Worm (Caenorhabditis elegans) whole organism, young adult: ENCODE results near the gene F53F4.4.

Experiments
- B0035.1 ChIP-seq: sonication (generic microtip); optimal IDR thresholded peaks from 2 replicates; lab custom pipeline; 2016; ENCODE audit warnings: missing genetic modification characterization, mild to moderate bottlenecking, missing compliant biosample characterization, missing genotype, missing genetic modification reagents
- F22D6.2 ChIP-seq: sonication (generic microtip); optimal IDR thresholded peaks from 2 replicates; lab custom pipeline; 2016; ENCODE audit warnings: mild to moderate bottlenecking, missing genetic modification characterization, missing compliant biosample characterization
- F39B2.1 ChIP-seq: fragments of 200-800 bp; sonication (Bioruptor generic); IDR thresholded peaks from 2 replicates; pipeline ENCODE4 v1.3.6; 2022; ENCODE audit warnings: missing genetic modification reagents, missing genetic modification characterization, missing compliant biosample characterization
- F57A8.1 ChIP-seq: fragments of 200-800 bp; sonication (Bioruptor generic); optimal IDR thresholded peaks from 2 replicates; lab custom pipeline; 2018; ENCODE audit warnings: mild to moderate bottlenecking, missing genetic modification characterization, moderate library complexity, missing compliant biosample characterization
- Y53G8AR.9 ChIP-seq: fragments of 200-800 bp; sonication (Bioruptor generic); conservative IDR thresholded peaks from 2 replicates; pipeline ENCODE4 v1.3.6; 2022; ENCODE audit warnings: missing genetic modification reagents, missing genetic modification characterization, missing compliant biosample characterization
- ZK185.1 ChIP-seq: sonication (generic microtip); optimal IDR thresholded peaks from 2 replicates; lab custom pipeline; 2016; ENCODE audit warnings: mild to moderate bottlenecking, missing genetic modification characterization, missing compliant biosample characterization; ENCODE audit not compliant: poor library complexity, severe bottlenecking
- bed-2 ChIP-seq: fragments of 200-800 bp; sonication (Bioruptor generic); IDR thresholded peaks from 2 replicates; pipeline ENCODE4 v1.3.6; 2022; ENCODE audit warnings: missing genetic modification reagents, missing genetic modification characterization, missing compliant biosample characterization
- dox-1 ChIP-seq: fragments of 200-800 bp; sonication (Bioruptor generic); IDR thresholded peaks from 2 replicates; pipeline ENCODE4 v1.3.6; 2022; ENCODE audit warnings: missing genetic modification reagents, missing genetic modification characterization, missing compliant biosample characterization
- ekl-4 ChIP-seq: fragments of 200-800 bp; sonication (Bioruptor generic); IDR thresholded peaks from 2 replicates; pipeline ENCODE4 v1.3.6; 2022; ENCODE audit warnings: missing genetic modification reagents, missing genetic modification characterization, missing compliant biosample characterization
- ets-4 ChIP-seq: fragments of 200-800 bp; sonication (Bioruptor generic); optimal IDR thresholded peaks from 2 replicates; lab custom pipeline; 2018; ENCODE audit warnings: mild to moderate bottlenecking, missing genetic modification characterization, missing compliant biosample characterization
- gei-17 ChIP-seq: fragments of 200-800 bp; sonication (Bioruptor generic); optimal IDR thresholded peaks from 2 replicates; lab custom pipeline; 2018; ENCODE audit warnings: mild to moderate bottlenecking, missing genetic modification characterization, missing compliant biosample characterization
- hmg-1.2 ChIP-seq: fragments of 200-800 bp; sonication (Bioruptor generic); IDR thresholded peaks from 2 replicates; pipeline ENCODE4 v1.3.6; 2022; ENCODE audit warnings: missing genetic modification reagents, missing genetic modification characterization, missing compliant biosample characterization
- hmg-20 ChIP-seq: fragments of 200-800 bp; sonication (Bioruptor generic); IDR thresholded peaks from 2 replicates; pipeline ENCODE4 v1.3.6; 2022; ENCODE audit warnings: missing genetic modification reagents, missing genetic modification characterization, missing compliant biosample characterization
- hrde-1 ChIP-seq: sonication (generic microtip); optimal IDR thresholded peaks from 2 replicates; lab custom pipeline; 2016; ENCODE audit warnings: missing genetic modification characterization, mild to moderate bottlenecking, missing compliant biosample characterization, moderate library complexity, missing genotype, missing genetic modification reagents, borderline replicate concordance
- let-607 ChIP-seq, 2 experiments: fragments of 200-800 bp in 1 of 2; sonication (Bioruptor generic) in 1 of 2; sonication (generic microtip) in 1 of 2; optimal IDR thresholded peaks; 2 replicates each; lab custom pipeline; 2016 to 2018; ENCODE audit warnings: mild to moderate bottlenecking in 2 of 2, missing compliant biosample characterization in 2 of 2, missing genetic modification characterization in 2 of 2, moderate library complexity in 2 of 2, missing genotype in 1 of 2
- lin-54 ChIP-seq: fragments of 200-800 bp; sonication (Bioruptor generic); optimal IDR thresholded peaks from 2 replicates; lab custom pipeline; 2018; ENCODE audit warnings: mild to moderate bottlenecking, missing genetic modification characterization, missing compliant biosample characterization
- lsl-1 ChIP-seq: fragments of 200-800 bp; sonication (Bioruptor generic); optimal IDR thresholded peaks from 2 replicates; lab custom pipeline; 2018; ENCODE audit warnings: mild to moderate bottlenecking, missing genetic modification characterization, moderate library complexity, missing compliant biosample characterization
- madf-10 ChIP-seq: sonication (generic microtip); optimal IDR thresholded peaks from 2 replicates; lab custom pipeline; 2016; ENCODE audit warnings: mild to moderate bottlenecking, missing genetic modification characterization, missing compliant biosample characterization
- mes-4 ChIP-seq: sonication (generic microtip); optimal IDR thresholded peaks from 2 replicates; lab custom pipeline; 2016; ENCODE audit warnings: missing genotype, missing genetic modification characterization, missing compliant biosample characterization
- nfya-1 ChIP-seq: sonication (generic microtip); optimal IDR thresholded peaks from 2 replicates; lab custom pipeline; 2017; ENCODE audit warnings: antibody characterized with exemption, missing compliant biosample characterization, missing genetic modification characterization, borderline replicate concordance; ENCODE audit not compliant: insufficient read depth
- nfya-2 ChIP-seq: fragments of 200-800 bp; sonication (Bioruptor generic); IDR thresholded peaks from 2 replicates; pipeline ENCODE4 v1.3.6; 2022; ENCODE audit warnings: missing genetic modification reagents, missing genetic modification characterization, missing compliant biosample characterization
- nfyb-1 ChIP-seq: fragments of 200-800 bp; sonication (Bioruptor generic); IDR thresholded peaks from 2 replicates; pipeline ENCODE4 v1.3.6; 2022; ENCODE audit warnings: missing genetic modification reagents, missing genetic modification characterization, missing compliant biosample characterization
- nhr-27 ChIP-seq: fragments of 200-800 bp; sonication (Bioruptor generic); optimal IDR thresholded peaks from 2 replicates; lab custom pipeline; 2018; ENCODE audit warnings: mild to moderate bottlenecking, missing genetic modification characterization, moderate library complexity, missing compliant biosample characterization
- nhr-80 ChIP-seq: sonication (generic microtip); optimal IDR thresholded peaks from 2 replicates; lab custom pipeline; 2016; ENCODE audit warnings: missing genetic modification characterization, missing compliant biosample characterization
- pbrm-1 ChIP-seq: fragments of 200-800 bp; sonication (Bioruptor generic); IDR thresholded peaks from 2 replicates; pipeline ENCODE4 v1.3.6; 2022; ENCODE audit warnings: missing genetic modification reagents, missing genetic modification characterization, missing compliant biosample characterization
- sea-2 ChIP-seq: fragments of 200-800 bp; sonication (Bioruptor generic); IDR thresholded peaks from 2 replicates; pipeline ENCODE4 v1.3.6; 2022; ENCODE audit warnings: missing genetic modification characterization, missing compliant biosample characterization
- snpc-1.1 ChIP-seq: sonication (generic microtip); optimal IDR thresholded peaks from 2 replicates; lab custom pipeline; 2017; ENCODE audit warnings: missing genetic modification characterization, mild to moderate bottlenecking, missing compliant biosample characterization, antibody characterized with exemption, moderate library complexity, missing genotype, missing genetic modification reagents; ENCODE audit not compliant: insufficient read depth
- snpc-3.4 ChIP-seq: sonication (generic microtip); optimal IDR thresholded peaks from 2 replicates; lab custom pipeline; 2017; ENCODE audit warnings: missing genetic modification characterization, mild to moderate bottlenecking, missing compliant biosample characterization, antibody characterized with exemption, moderate library complexity, missing genotype, missing genetic modification reagents
- tbx-9 ChIP-seq: sonication (generic microtip); optimal IDR thresholded peaks from 2 replicates; lab custom pipeline; 2016; ENCODE audit warnings: borderline replicate concordance, missing genetic modification characterization, inconsistent platforms, missing compliant biosample characterization
- ztf-18 ChIP-seq: sonication (generic microtip); optimal IDR thresholded peaks from 2 replicates; lab custom pipeline; 2016; ENCODE audit warnings: missing genotype, mild to moderate bottlenecking, missing genetic modification characterization, missing compliant biosample characterization
- ztf-25 ChIP-seq: fragments of 200-800 bp; sonication (Bioruptor generic); IDR thresholded peaks from 2 replicates; pipeline ENCODE4 v1.3.6; 2022; ENCODE audit warnings: missing genetic modification reagents, missing genetic modification characterization, missing compliant biosample characterization
- ztf-28 ChIP-seq: fragments of 200-800 bp; sonication (Bioruptor generic); IDR thresholded peaks from 2 replicates; pipeline ENCODE4 v1.3.6; 2022; ENCODE audit warnings: missing genetic modification reagents, missing genetic modification characterization, missing compliant biosample characterization
- ztf-3 ChIP-seq: fragments of 200-800 bp; sonication (Bioruptor generic); optimal IDR thresholded peaks from 2 replicates; lab custom pipeline; 2018; ENCODE audit warnings: mild to moderate bottlenecking, missing genetic modification characterization, missing compliant biosample characterization
- ztf-6 ChIP-seq: fragments of 200-800 bp; sonication (Bioruptor generic); IDR thresholded peaks from 2 replicates; pipeline ENCODE4 v1.3.6; 2022; ENCODE audit warnings: missing genetic modification reagents, missing genetic modification characterization, missing compliant biosample characterization

F53F4.4 gene

DNA sequence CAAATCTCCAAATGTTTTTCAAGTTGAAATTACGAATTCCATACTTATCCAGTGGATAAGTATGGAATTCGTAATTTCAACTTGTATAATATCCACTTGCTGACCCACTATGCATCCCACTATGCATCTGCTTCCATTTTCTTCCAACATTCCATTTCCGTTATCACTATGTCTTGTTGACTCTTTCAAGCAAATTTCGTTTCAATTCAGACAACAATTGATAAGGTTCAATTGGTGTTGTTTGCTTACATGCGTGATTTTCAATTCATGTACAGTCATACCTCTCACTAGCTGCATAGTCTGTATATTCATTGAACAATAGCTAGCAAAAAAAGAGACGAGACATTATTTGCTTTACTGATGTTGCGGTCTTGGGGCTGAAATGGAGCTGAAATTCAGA lies 16.4 kb upstream of the F53F4.4 start:
- no peak for TF ChIP-seq F22D6.2
- TF ChIP-seq hmg-20, result no peak
- no peak for TF ChIP-seq Y53G8AR.9 (GFP tag; lab: Robert Waterston, UW)
- peak; percentile 17 for TF ChIP-seq nhr-80 (tag; lab: Kevin White, UChicago)

DNA sequence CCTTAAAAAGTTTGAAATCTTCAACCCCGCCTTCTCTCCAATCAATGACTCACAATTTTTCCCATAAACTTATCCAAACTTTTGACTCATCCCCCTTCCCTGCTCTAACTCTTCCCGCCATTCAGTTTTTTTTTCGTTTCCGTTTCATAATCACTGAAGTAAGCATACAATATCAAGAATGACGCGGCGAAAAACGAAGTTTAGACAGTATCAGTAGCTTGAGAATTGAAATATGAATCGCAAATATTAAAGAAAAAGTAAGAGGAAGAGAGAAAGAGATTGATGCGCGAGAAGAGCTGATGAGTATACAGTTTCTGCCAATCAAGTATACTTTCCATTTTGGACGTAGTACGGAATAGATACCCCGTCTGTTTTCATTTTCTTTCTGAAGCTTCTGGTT lies 15.7 kb upstream of the F53F4.4 start:
- TF ChIP-seq nhr-80 (tag; lab: Kevin White, UChicago) (peak; percentile 75), ekl-4 (GFP tag; lab: Robert Waterston, UW) (no peak)

DNA sequence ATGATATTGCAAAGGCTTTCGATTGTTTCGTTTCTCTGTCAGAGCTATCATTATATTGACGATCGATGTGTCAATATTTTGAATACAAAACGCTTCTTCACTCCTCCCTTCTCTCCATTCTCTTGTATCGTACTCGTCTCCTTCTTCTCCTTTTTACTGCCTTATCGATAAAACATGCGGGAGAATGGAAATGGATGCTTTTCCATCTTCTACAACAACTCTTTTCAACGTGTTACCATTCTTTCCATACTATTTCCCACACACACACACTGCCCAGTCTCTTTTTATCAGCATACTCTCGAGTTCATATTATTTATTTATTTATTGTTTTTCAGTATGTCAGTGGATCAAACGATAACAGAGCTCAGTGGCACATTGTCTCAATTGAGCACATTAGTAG lies 14.5 kb upstream of the F53F4.4 start, which contains the start of gene C50B8.6:
TSS of gene C50B8.6 (plus strand) at position 336 of the 400 bp plus-strand sequence.
- TF ChIP-seq nfyb-1 (GFP tag; lab: Robert Waterston, UW), result no peak
- no peak for TF ChIP-seq ztf-18 (tag; lab: Kevin White, UChicago)
- TF ChIP-seq nhr-80 (tag; lab: Kevin White, UChicago), result peak; percentile 82
- TF ChIP-seq, all 124 proteins: peak for 1

DNA sequence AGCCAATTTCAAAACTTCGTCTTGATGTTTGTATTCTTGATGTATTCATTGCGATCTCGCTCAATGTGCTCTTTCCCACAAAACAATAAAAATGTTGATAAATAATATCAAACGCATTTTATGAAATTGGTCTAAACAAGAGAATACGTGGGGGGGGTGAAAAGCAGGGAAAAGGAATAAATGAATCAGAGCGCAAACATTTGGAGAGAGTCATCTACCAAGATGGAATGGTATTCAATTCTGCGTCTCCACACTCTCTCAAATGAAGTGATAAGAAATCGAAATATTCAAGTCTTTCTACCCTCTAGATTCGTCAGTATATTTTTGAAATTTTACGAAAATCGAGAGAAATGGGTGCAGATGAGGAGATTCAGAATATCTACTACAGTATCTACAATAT lies 12.5 kb upstream of the F53F4.4 start, which contains the start of gene C50B8.5:
TSS of gene C50B8.5 (plus strand) at position 273 of the 400 bp plus-strand sequence.
- TF ChIP-seq sea-2 (GFP tag; lab: Robert Waterston, UW), result no peak
- TF ChIP-seq mes-4, result no peak
- no peak for TF ChIP-seq lin-54 (GFP tag; lab: Kevin White, UChicago)
- peak; percentile 46 for TF ChIP-seq nhr-80 (tag; lab: Kevin White, UChicago)
- TF ChIP-seq nfya-2 (GFP tag; lab: Robert Waterston, UW), result no peak
- no peak for TF ChIP-seq ztf-3 (GFP tag; lab: Kevin White, UChicago)
- TF ChIP-seq hmg-20, result no peak
- no peak for TF ChIP-seq ets-4 (GFP tag; lab: Kevin White, UChicago)
- TF ChIP-seq, all 124 proteins: peak for 1

DNA sequence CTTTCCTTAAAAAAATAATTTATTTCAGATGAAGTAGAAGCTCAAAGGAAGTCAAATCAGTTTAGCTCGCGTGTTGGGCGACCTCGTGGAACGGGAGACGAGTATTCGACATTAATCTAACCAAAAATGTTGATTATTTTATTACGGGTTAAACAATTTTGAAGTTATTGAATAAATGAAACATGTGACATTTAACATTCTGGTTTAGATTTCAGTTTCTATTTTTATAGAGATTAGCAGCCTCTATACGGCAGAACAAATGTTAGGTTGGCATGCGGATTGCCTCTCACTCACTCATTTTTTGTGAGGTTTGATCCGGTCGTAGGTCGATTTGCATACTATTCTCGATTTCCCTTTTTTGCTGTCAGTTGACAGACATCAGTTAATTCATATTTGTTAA lies 8.7 kb upstream of the F53F4.4 start, which contains the start of gene F53F4.1:
TSS of gene F53F4.1 (plus strand) at position 301 of the 400 bp plus-strand sequence.
- no peak for TF ChIP-seq gei-17 (GFP tag; lab: Kevin White, UChicago)
- no peak for TF ChIP-seq F57A8.1 (GFP tag; lab: Kevin White, UChicago)
- no peak for TF ChIP-seq snpc-1.1

DNA sequence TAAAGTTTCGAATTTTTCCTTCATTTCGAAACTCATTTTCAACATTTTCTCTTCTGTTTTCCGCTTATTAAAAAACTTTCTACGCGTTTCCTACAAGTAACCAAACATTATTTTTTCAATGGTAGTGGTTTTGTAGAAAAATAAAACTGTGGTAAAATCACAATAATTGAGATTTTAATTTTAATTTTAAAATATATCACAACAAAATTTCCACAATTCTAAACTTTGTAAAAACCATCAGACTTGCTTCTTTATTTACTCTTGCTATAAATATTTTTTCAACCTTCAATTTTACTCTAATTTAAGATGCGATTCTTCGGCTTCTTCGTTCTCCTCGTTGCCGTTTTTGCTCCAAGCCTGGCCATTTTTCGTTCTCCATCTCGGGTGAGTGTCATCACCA lies 5.3 kb upstream of the F53F4.4 start, which contains the start of gene F53F4.17:
TSS of gene F53F4.17 (plus strand) at position 301 of the 400 bp plus-strand sequence.
- TF ChIP-seq F39B2.1, result no peak
- no peak for TF ChIP-seq hrde-1 (tag; lab: Kevin White, UChicago)
- TF ChIP-seq pbrm-1, result no peak
- TF ChIP-seq lsl-1 (GFP tag; lab: Kevin White, UChicago), result no peak
- TF ChIP-seq hmg-1.2 (GFP tag; lab: Robert Waterston, UW), result no peak
- no peak for TF ChIP-seq ztf-6
- TF ChIP-seq nfya-1 (tag; lab: Kevin White, UChicago), result no peak
- no peak for TF ChIP-seq bed-2 (GFP tag; lab: Robert Waterston, UW)
- no peak for TF ChIP-seq dox-1
- no peak for TF ChIP-seq madf-10 (tag; lab: Kevin White, UChicago)
- no peak for TF ChIP-seq snpc-3.4
- TF ChIP-seq mes-4, result no peak
- TF ChIP-seq nhr-27 (tag; lab: Kevin White, UChicago), result no peak
- no peak for TF ChIP-seq tbx-9 (tag; lab: Kevin White, UChicago)
- TF ChIP-seq ztf-25, result no peak
- no peak for TF ChIP-seq ztf-28 (GFP tag; lab: Robert Waterston, UW)
- no peak for TF ChIP-seq ZK185.1
- no peak for TF ChIP-seq let-607 (tag; optimal IDR thresholded peaks at IDR 0.05; lab: Kevin White, UChicago)
- TF ChIP-seq B0035.1, result no peak
